Fruit fly (Drosophila melanogaster) whole organism, embryonic: ENCODE results near the gene HP1b.
A peak's percentile ranks its signal among the peaks of the same experiment; 100 is the strongest.

ENCODE experiments used
- Aef1 ChIP-seq: fragments of 200-800 bp; sonication (Bioruptor generic); IDR thresholded peaks from 3 replicates; pipeline ENCODE4 v1.3.6; 2022; ENCODE audit warnings: missing biosample characterization, missing genetic modification characterization
- Atf3 ChIP-seq: fragments of 200-800 bp; sonication (Bioruptor generic); optimal IDR thresholded peaks from 3 replicates; lab custom pipeline; 2016; ENCODE audit warnings: missing biosample characterization, missing genetic modification characterization
- CG10979 ChIP-seq: fragments of 200-800 bp; sonication (Bioruptor generic); optimal IDR thresholded peaks from 2 replicates; lab custom pipeline; 2018; ENCODE audit warnings: missing biosample characterization, mild to moderate bottlenecking, missing genetic modification characterization, moderate library complexity
- CG11085 ChIP-seq: fragments of 200-800 bp; sonication (Bioruptor generic); IDR thresholded peaks from 2 replicates; pipeline ENCODE4 v1.3.6; 2022; ENCODE audit warnings: missing biosample characterization, missing genetic modification characterization
- CG11093 ChIP-seq: fragments of 200-800 bp; sonication (Bioruptor generic); IDR thresholded peaks from 3 replicates; pipeline ENCODE4 v1.3.6; 2022; ENCODE audit warnings: missing biosample characterization, missing genetic modification characterization
- CG11456 ChIP-seq: fragments of 200-800 bp; sonication (Bioruptor generic); IDR thresholded peaks from 3 replicates; pipeline ENCODE4 v1.3.6; 2022; ENCODE audit warnings: missing biosample characterization, missing genetic modification characterization
- CG12744 ChIP-seq: fragments of 200-800 bp; sonication (Bioruptor generic); optimal IDR thresholded peaks from 2 replicates; lab custom pipeline; 2016; ENCODE audit warnings: missing biosample characterization, missing genetic modification characterization
- CG13894 ChIP-seq: fragments of 200-800 bp; sonication (Bioruptor generic); optimal IDR thresholded peaks from 3 replicates; lab custom pipeline; 2018; ENCODE audit warnings: missing biosample characterization, mild to moderate bottlenecking, missing genetic modification characterization, moderate library complexity
- CG14050 ChIP-seq: fragments of 200-800 bp; sonication (Bioruptor generic); IDR thresholded peaks from 3 replicates; pipeline ENCODE4 v1.3.6; 2022; ENCODE audit warnings: missing biosample characterization, missing genetic modification characterization
- CG14441 ChIP-seq: fragments of 200-800 bp; sonication (Bioruptor generic); IDR thresholded peaks from 2 replicates; pipeline ENCODE4 v1.3.6; 2022; ENCODE audit warnings: missing biosample characterization, missing genetic modification characterization
- CG15073 ChIP-seq: fragments of 200-800 bp; sonication (Bioruptor generic); optimal IDR thresholded peaks from 2 replicates; lab custom pipeline; 2016; ENCODE audit warnings: missing biosample characterization, missing genetic modification characterization
- CG1529 ChIP-seq: fragments of 200-800 bp; sonication (Bioruptor generic); optimal IDR thresholded peaks from 3 replicates; lab custom pipeline; 2018; ENCODE audit warnings: missing biosample characterization, missing genetic modification characterization
- CG1603 ChIP-seq: fragments of 200-800 bp; sonication (Bioruptor generic); optimal IDR thresholded peaks from 2 replicates; lab custom pipeline; 2019; ENCODE audit warnings: missing biosample characterization, mild to moderate bottlenecking, missing genetic modification characterization, moderate library complexity
- CG16815 ChIP-seq: fragments of 200-800 bp; sonication (Bioruptor generic); optimal IDR thresholded peaks from 3 replicates; lab custom pipeline; 2017; ENCODE audit warnings: missing biosample characterization, mild to moderate bottlenecking, missing genetic modification characterization
- CG17361 ChIP-seq: fragments of 200-800 bp; sonication (Bioruptor generic); IDR thresholded peaks from 3 replicates; pipeline ENCODE4 v1.3.6; 2022; ENCODE audit warnings: missing biosample characterization, missing genetic modification characterization
- CG17829 ChIP-seq: fragments of 200-800 bp; optimal IDR thresholded peaks from 2 replicates; lab custom pipeline; 2019; ENCODE audit warnings: missing biosample characterization, mild to moderate bottlenecking, missing genetic modification characterization, moderate library complexity
- CG7271 ChIP-seq: fragments of 200-800 bp; sonication (Bioruptor generic); optimal IDR thresholded peaks from 2 replicates; lab custom pipeline; 2018; ENCODE audit warnings: missing biosample characterization, mild to moderate bottlenecking, missing genetic modification characterization, moderate library complexity
- CG7357 ChIP-seq: fragments of 200-800 bp; sonication (Bioruptor generic); IDR thresholded peaks from 3 replicates; pipeline ENCODE4 v1.3.6; 2022; ENCODE audit warnings: missing biosample characterization, missing genetic modification characterization
- CG7745 ChIP-seq: fragments of 200-800 bp; sonication (Bioruptor generic); optimal IDR thresholded peaks from 2 replicates; lab custom pipeline; 2018; ENCODE audit warnings: missing biosample characterization, mild to moderate bottlenecking, missing genetic modification characterization, moderate library complexity
- CG9876 ChIP-seq: fragments of 200-800 bp; sonication (Bioruptor generic); optimal IDR thresholded peaks from 2 replicates; lab custom pipeline; 2016; ENCODE audit warnings: missing biosample characterization, missing genetic modification characterization
- CHES-1-like ChIP-seq: fragments of 200-800 bp; sonication (Bioruptor generic); optimal IDR thresholded peaks from 2 replicates; lab custom pipeline; 2016; ENCODE audit warnings: missing biosample characterization, missing genetic modification characterization
- D19B ChIP-seq: fragments of 200-800 bp; sonication (Bioruptor generic); optimal IDR thresholded peaks from 2 replicates; lab custom pipeline; 2017; ENCODE audit warnings: missing biosample characterization, mild to moderate bottlenecking, missing genetic modification characterization
- Dad ChIP-seq: fragments of 200-800 bp; sonication (Bioruptor generic); optimal IDR thresholded peaks from 3 replicates; lab custom pipeline; 2016; ENCODE audit warnings: missing biosample characterization, missing genetic modification characterization
- GATAe ChIP-seq: fragments of 200-800 bp; sonication (Bioruptor generic); conservative IDR thresholded peaks from 2 replicates; pipeline ENCODE4 v1.3.6; 2022; ENCODE audit warnings: missing biosample characterization, missing genetic modification characterization
- Gsc ChIP-seq: fragments of 200-800 bp; sonication (Bioruptor generic); IDR thresholded peaks from 2 replicates; pipeline ENCODE4 v1.3.6; 2022; ENCODE audit warnings: missing biosample characterization, missing genetic modification characterization
- H2.0 ChIP-seq: fragments of 200-800 bp; sonication (Bioruptor generic); IDR thresholded peaks from 2 replicates; pipeline ENCODE4 v1.3.6; 2022; ENCODE audit warnings: missing biosample characterization, missing genetic modification characterization
- Hr39 ChIP-seq: fragments of >200 bp; optimal IDR thresholded peaks from 2 replicates; lab custom pipeline; 2017
- MBD-R2 ChIP-seq: fragments of 200-800 bp; sonication (Bioruptor generic); IDR thresholded peaks from 2 replicates; pipeline ENCODE4 v1.3.6; 2022; ENCODE audit warnings: missing biosample characterization, missing genetic modification characterization
- Max ChIP-seq: fragments of 200-800 bp; sonication (Bioruptor generic); optimal IDR thresholded peaks from 2 replicates; lab custom pipeline; 2016; ENCODE audit warnings: missing biosample characterization, mild to moderate bottlenecking, missing genetic modification characterization
- NC2α ChIP-seq: fragments of 200-800 bp; sonication (Bioruptor generic); optimal IDR thresholded peaks from 2 replicates; lab custom pipeline; 2016; ENCODE audit warnings: missing biosample characterization, missing genetic modification characterization
- Nf-YA ChIP-seq: fragments of 200-800 bp; sonication (Bioruptor generic); IDR thresholded peaks from 2 replicates; pipeline ENCODE4 v1.3.6; 2022; ENCODE audit warnings: missing biosample characterization, missing genetic modification characterization
- Nf-YC ChIP-seq: fragments of 200-800 bp; optimal IDR thresholded peaks from 3 replicates; lab custom pipeline; 2019; ENCODE audit warnings: missing biosample characterization, mild to moderate bottlenecking, missing genetic modification characterization, moderate library complexity
- Opbp ChIP-seq: fragments of 200-800 bp; sonication (Bioruptor generic); IDR thresholded peaks from 3 replicates; pipeline ENCODE4 v1.3.6; 2022; ENCODE audit warnings: missing biosample characterization, missing genetic modification characterization; ENCODE audit not compliant: partially characterized antibody
- Ravus ChIP-seq: fragments of 200-800 bp; sonication (Bioruptor generic); IDR thresholded peaks from 2 replicates; pipeline ENCODE4 v1.3.6; 2022; ENCODE audit warnings: missing biosample characterization, missing genetic modification characterization
- chinmo ChIP-seq: fragments of 200-800 bp; sonication (Bioruptor generic); IDR thresholded peaks from 4 replicates; pipeline ENCODE4 v1.3.6; 2022; ENCODE audit warnings: missing biosample characterization, missing genetic modification characterization; ENCODE audit not compliant: partially characterized antibody
- corto ChIP-seq: fragments of 200-800 bp; sonication (Bioruptor generic); optimal IDR thresholded peaks from 2 replicates; lab custom pipeline; 2016; ENCODE audit warnings: missing biosample characterization, mild to moderate bottlenecking, missing genetic modification characterization, moderate library complexity
- crc ChIP-seq: fragments of 200-800 bp; sonication (Bioruptor generic); optimal IDR thresholded peaks from 2 replicates; lab custom pipeline; 2016; ENCODE audit warnings: missing biosample characterization, missing genetic modification characterization
- dm ChIP-seq: fragments of 200-800 bp; sonication (Bioruptor generic); optimal IDR thresholded peaks from 3 replicates; lab custom pipeline; 2016; ENCODE audit warnings: missing biosample characterization, missing genetic modification characterization
- dmrt11E ChIP-seq: fragments of 200-800 bp; sonication (Bioruptor generic); optimal IDR thresholded peaks from 3 replicates; lab custom pipeline; 2018; ENCODE audit warnings: missing biosample characterization, mild to moderate bottlenecking, missing genetic modification characterization, moderate library complexity
- gfzf ChIP-seq: fragments of 200-800 bp; sonication (Bioruptor generic); optimal IDR thresholded peaks from 2 replicates; lab custom pipeline; 2016; ENCODE audit warnings: missing biosample characterization, mild to moderate bottlenecking, missing genetic modification characterization, moderate library complexity
- grau ChIP-seq: fragments of 200-800 bp; optimal IDR thresholded peaks from 3 replicates; lab custom pipeline; 2019; ENCODE audit warnings: missing biosample characterization, mild to moderate bottlenecking, missing genetic modification characterization, moderate library complexity
- insv ChIP-seq, 2 experiments: fragments of 200-800 bp; sonication (Bioruptor generic); optimal IDR thresholded peaks; 3 replicates each; lab custom pipeline; 2016 to 2018; ENCODE audit warnings: missing biosample characterization in 2 of 2, missing genetic modification characterization in 2 of 2
- jigr1 ChIP-seq: fragments of 200-800 bp; sonication (Bioruptor generic); IDR thresholded peaks from 3 replicates; pipeline ENCODE4 v1.3.6; 2022; ENCODE audit warnings: missing biosample characterization, missing genetic modification characterization
- kni ChIP-seq: fragments of 200-800 bp; sonication (Bioruptor generic); optimal IDR thresholded peaks from 3 replicates; lab custom pipeline; 2017; ENCODE audit warnings: mild to moderate bottlenecking, missing biosample characterization, missing genetic modification reagents, missing genetic modification characterization
- org-1 ChIP-seq: fragments of 200-800 bp; sonication (Bioruptor generic); optimal IDR thresholded peaks from 2 replicates; lab custom pipeline; 2017; ENCODE audit warnings: missing biosample characterization, missing genetic modification characterization
- pfk ChIP-seq: fragments of 200-800 bp; sonication (Bioruptor generic); optimal IDR thresholded peaks from 2 replicates; lab custom pipeline; 2018; ENCODE audit warnings: missing biosample characterization, mild to moderate bottlenecking, missing genetic modification characterization, moderate library complexity
- ranshi ChIP-seq: fragments of 200-800 bp; sonication (Bioruptor generic); IDR thresholded peaks from 2 replicates; pipeline ENCODE4 v1.3.6; 2022; ENCODE audit warnings: missing biosample characterization, missing genetic modification characterization
- slp2 ChIP-seq: fragments of 200-800 bp; sonication (Bioruptor generic); optimal IDR thresholded peaks from 2 replicates; lab custom pipeline; 2016; ENCODE audit warnings: missing biosample characterization, missing genetic modification characterization
- ttk ChIP-seq: fragments of 200-800 bp; sonication (Bioruptor generic); IDR thresholded peaks from 2 replicates; pipeline ENCODE4 v2.1.2; 2022; ENCODE audit warnings: missing biosample characterization, missing genetic modification characterization
- twi ChIP-seq: fragments of 200-800 bp; optimal IDR thresholded peaks from 2 replicates; lab custom pipeline; 2019; ENCODE audit warnings: missing biosample characterization, mild to moderate bottlenecking, missing genetic modification characterization, moderate library complexity
- wor ChIP-seq: fragments of 200-800 bp; sonication (Bioruptor generic); IDR thresholded peaks from 2 replicates; pipeline ENCODE4 v1.3.6; 2022; ENCODE audit warnings: missing biosample characterization, missing genetic modification characterization
- yki ChIP-seq: fragments of >200 bp; optimal IDR thresholded peaks from 3 replicates; lab custom pipeline; 2018

The HP1b gene

DNA sequence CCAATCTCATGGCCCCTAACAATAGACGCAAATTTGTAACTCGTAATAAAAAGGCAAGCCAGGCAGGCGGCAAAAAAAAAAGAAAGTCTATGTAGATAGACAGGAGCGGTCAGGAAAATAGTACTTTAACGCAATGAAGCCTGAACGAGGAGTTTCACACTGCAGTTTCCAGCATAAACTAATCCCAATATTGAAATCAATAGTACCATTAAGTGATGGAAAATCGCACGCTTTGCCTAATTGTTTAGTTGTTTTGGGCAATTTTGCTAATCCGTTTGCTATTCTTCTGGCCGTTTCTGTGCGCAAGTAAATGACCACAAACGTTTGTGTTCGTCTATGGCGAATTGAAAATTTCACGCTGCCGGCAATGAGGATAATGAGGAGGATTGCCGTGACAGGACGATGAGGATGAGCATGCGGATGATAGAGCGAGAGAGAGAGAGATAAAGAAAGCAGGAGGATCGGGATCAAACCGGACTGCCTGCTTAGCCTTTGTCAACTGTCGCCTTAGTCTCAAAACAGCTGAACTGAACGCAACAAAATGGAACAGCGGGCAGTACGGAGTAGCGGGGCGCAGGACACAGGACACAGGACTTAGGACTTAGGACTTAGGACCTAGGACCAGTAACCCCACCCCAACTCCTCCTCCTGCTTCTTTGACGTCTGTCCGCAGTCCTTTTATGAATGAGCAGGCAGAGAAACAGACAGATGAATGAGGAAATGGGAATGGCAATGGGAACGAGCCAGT lies 46.6 kb downstream of the HP1b start (continued):
- TF ChIP-seq CG11085 (GFP tag; lab: Robert Waterston, UW) (no peak), CG16815 (GFP tag; lab: Kevin White, UChicago) (no peak), CG12744 (GFP tag; lab: Kevin White, UChicago) (no peak), Atf3 (no peak), Nf-YC (tag; lab: Kevin White, UChicago) (no peak), slp2 (GFP tag; lab: Kevin White, UChicago) (no peak), dm (no peak), Dad (GFP tag; lab: Kevin White, UChicago) (no peak), CG9876 (no peak), CHES-1-like (GFP tag; lab: Kevin White, UChicago) (no peak), D19B (GFP tag; lab: Kevin White, UChicago) (no peak), CG1603 (tag; lab: Kevin White, UChicago) (peak; percentile 45), wor (GFP tag; lab: Robert Waterston, UW) (no peak), CG17361 (no peak), Nf-YA (no peak), ranshi (GFP tag; lab: Robert Waterston, UW) (0 out of 2 replicates have a peak, but pooled peaks have one; percentile 15), GATAe (no peak), grau (peak; percentile 5), jigr1 (GFP tag; lab: Robert Waterston, UW) (no peak), CG11093 (GFP tag; lab: Robert Waterston, UW) (no peak), CG14441 (GFP tag; lab: Robert Waterston, UW) (no peak), CG7357 (GFP tag; lab: Robert Waterston, UW) (no peak), pfk (GFP tag; lab: Kevin White, UChicago) (no peak), gfzf (GFP tag; lab: Kevin White, UChicago) (no peak), CG10979 (tag; lab: Kevin White, UChicago) (peak; percentile 19), CG7271 (tag; lab: Kevin White, UChicago) (no peak), Ravus (GFP tag; lab: Robert Waterston, UW) (no peak), Gsc (no peak), CG11456 (GFP tag; lab: Robert Waterston, UW) (no peak), kni (GFP tag; lab: Kevin White, UChicago) (peak; percentile 60), insv (GFP tag; optimal IDR thresholded peaks at IDR 0.05; lab: Kevin White, UChicago) (peak in 1 of 2 experiments; percentile 47), CG17829 (tag; lab: Kevin White, UChicago) (no peak), org-1 (no peak), Max (GFP tag; lab: Kevin White, UChicago) (no peak), Opbp (GFP tag; lab: Robert Waterston, UW) (no peak), dmrt11E (tag; lab: Kevin White, UChicago) (no peak), yki (lab: Kevin White, UChicago) (no peak), CG13894 (tag; lab: Kevin White, UChicago) (no peak), chinmo (GFP tag; lab: Robert Waterston, UW) (no peak), ttk (GFP tag; lab: Robert Waterston, UW) (no peak), corto (GFP tag; lab: Kevin White, UChicago) (no peak), MBD-R2 (GFP tag; lab: Robert Waterston, UW) (no peak), CG14050 (GFP tag; lab: Robert Waterston, UW) (no peak), H2.0 (no peak), crc (GFP tag; lab: Kevin White, UChicago) (no peak), NC2α (no peak), CG1529 (GFP tag; lab: Kevin White, UChicago) (no peak), Hr39 (lab: Kevin White, UChicago) (no peak), twi (peak; percentile 33), Aef1 (GFP tag; lab: Robert Waterston, UW) (no peak), CG15073 (no peak), CG7745 (tag; lab: Kevin White, UChicago) (no peak)
